Fruit fly (Drosophila melanogaster) whole organism, adult: ENCODE data around the gene Or35a.

ENCODE experiments used
- CG14711 ChIP-seq: fragments of 200-800 bp; sonication (Bioruptor generic); optimal IDR thresholded peaks from 2 replicates; lab custom pipeline; 2018; ENCODE audit warnings: missing biosample characterization, mild to moderate bottlenecking, missing genetic modification characterization, moderate library complexity
- CG33017 ChIP-seq: fragments of 200-800 bp; sonication (Bioruptor generic); optimal IDR thresholded peaks from 2 replicates; lab custom pipeline; 2018; ENCODE audit warnings: missing biosample characterization, mild to moderate bottlenecking, missing genetic modification characterization, moderate library complexity
- CG5204 ChIP-seq: fragments of 200-800 bp; sonication (Bioruptor generic); optimal IDR thresholded peaks from 2 replicates; lab custom pipeline; 2016; ENCODE audit warnings: missing biosample characterization, missing genetic modification characterization
- CG7045 ChIP-seq: fragments of 200-800 bp; sonication (Bioruptor generic); optimal IDR thresholded peaks from 2 replicates; lab custom pipeline; 2017; ENCODE audit warnings: missing biosample characterization, mild to moderate bottlenecking, missing genetic modification characterization
- Clk ChIP-seq: fragments of 200-800 bp; sonication (Bioruptor generic); optimal IDR thresholded peaks from 2 replicates; lab custom pipeline; 2017; ENCODE audit warnings: missing biosample characterization, missing genetic modification characterization
- Hr96 ChIP-seq: fragments of 200-800 bp; sonication (Bioruptor generic); optimal IDR thresholded peaks from 2 replicates; lab custom pipeline; 2016; ENCODE audit warnings: missing biosample characterization, missing genetic modification characterization
- Mnt ChIP-seq: fragments of 200-800 bp; sonication (Bioruptor generic); optimal IDR thresholded peaks from 2 replicates; lab custom pipeline; 2016; ENCODE audit warnings: missing biosample characterization, mild to moderate bottlenecking, missing genetic modification characterization
- kay ChIP-seq: fragments of 200-800 bp; sonication (Bioruptor generic); peaks from one replicate; lab custom pipeline; 2016; ENCODE audit warnings: missing biosample characterization, missing genetic modification characterization, borderline replicate concordance
- tj ChIP-seq: fragments of 200-800 bp; sonication (Bioruptor generic); optimal IDR thresholded peaks from 3 replicates; lab custom pipeline; 2017; ENCODE audit warnings: missing biosample characterization, mild to moderate bottlenecking, missing genetic modification characterization, moderate library complexity
- toe ChIP-seq: fragments of 200-800 bp; sonication (Bioruptor generic); optimal IDR thresholded peaks from 2 replicates; lab custom pipeline; 2016; ENCODE audit warnings: missing biosample characterization, missing genetic modification characterization

DNA sequence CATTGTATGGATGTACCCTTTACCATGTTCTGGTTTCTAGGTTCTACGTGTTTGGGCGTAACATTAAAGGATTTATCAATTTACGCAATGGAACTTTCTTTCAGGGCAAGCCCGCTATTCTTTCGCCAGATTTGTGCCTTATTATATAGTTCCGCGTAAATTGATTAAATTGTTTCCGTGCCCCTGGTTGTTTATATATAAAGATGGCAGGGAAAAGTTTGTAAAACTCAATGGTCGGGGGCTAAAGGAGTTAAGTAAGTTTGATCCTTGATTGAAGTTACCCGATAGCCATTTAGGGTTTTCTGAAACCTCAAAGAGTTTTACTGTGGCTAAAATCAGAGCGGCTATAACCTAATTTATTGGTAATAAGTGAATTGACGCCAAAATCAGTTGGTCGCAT, 18.3 kb upstream of the Or35a start:
- TF ChIP-seq Hr96 (GFP tag; lab: Kevin White, UChicago) (no peak), CG5204 (GFP tag; lab: Kevin White, UChicago) (no peak), tj (no peak), kay (GFP tag; lab: Kevin White, UChicago) (no peak), CG7045 (GFP tag; lab: Kevin White, UChicago) (no peak), Mnt (GFP tag; lab: Kevin White, UChicago) (no peak), CG14711 (tag; lab: Kevin White, UChicago) (no peak), Clk (no peak), toe (GFP tag; lab: Kevin White, UChicago) (no peak), CG33017 (no peak)
